Worm (Caenorhabditis elegans) whole organism, late embryonic: ENCODE data around the gene srsx-32.

ENCODE experiments used
- ceh-48 ChIP-seq: sonication (generic microtip); optimal IDR thresholded peaks from 2 replicates; lab custom pipeline; 2016; ENCODE audit warnings: missing genetic modification characterization, inconsistent platforms, missing compliant biosample characterization
- dve-1 ChIP-seq: sonication (generic microtip); optimal IDR thresholded peaks from 2 replicates; lab custom pipeline; 2017; ENCODE audit warnings: antibody characterized with exemption, mild to moderate bottlenecking, missing genetic modification characterization, missing compliant biosample characterization
- elt-2 ChIP-seq: sonication (generic microtip); optimal IDR thresholded peaks from 2 replicates; lab custom pipeline; 2016; ENCODE audit warnings: missing genetic modification reagents, missing genetic modification characterization, missing compliant biosample characterization
- gmeb-2 ChIP-seq: sonication (generic microtip); optimal IDR thresholded peaks from 2 replicates; lab custom pipeline; 2016; ENCODE audit warnings: missing genetic modification characterization, inconsistent platforms, missing compliant biosample characterization
- nhr-11 ChIP-seq: fragments of 150-350 bp; optimal IDR thresholded peaks from 2 replicates; lab custom pipeline; 2014; ENCODE audit warnings: missing biosample characterization, missing genetic modification characterization
- nhr-232 ChIP-seq: sonication (generic microtip); optimal IDR thresholded peaks from 2 replicates; lab custom pipeline; 2016; ENCODE audit warnings: missing genetic modification characterization, missing compliant biosample characterization
- odd-2 ChIP-seq: sonication (generic microtip); optimal IDR thresholded peaks from 2 replicates; lab custom pipeline; 2017; ENCODE audit warnings: antibody characterized with exemption, mild to moderate bottlenecking, missing genetic modification characterization, missing compliant biosample characterization
- pha-4 ChIP-seq: fragments of 150-350 bp; optimal IDR thresholded peaks from 2 replicates; lab custom pipeline; 2018; ENCODE audit warnings: missing biosample characterization, missing genetic modification reagents, missing genetic modification characterization
- ttx-3 ChIP-seq: sonication (generic microtip); optimal IDR thresholded peaks from 2 replicates; lab custom pipeline; 2016; ENCODE audit warnings: missing genetic modification reagents, missing genetic modification characterization, missing compliant biosample characterization
- zip-5 ChIP-seq: sonication (generic microtip); optimal IDR thresholded peaks from 2 replicates; lab custom pipeline; 2016; ENCODE audit warnings: missing genetic modification characterization, missing compliant biosample characterization

DNA sequence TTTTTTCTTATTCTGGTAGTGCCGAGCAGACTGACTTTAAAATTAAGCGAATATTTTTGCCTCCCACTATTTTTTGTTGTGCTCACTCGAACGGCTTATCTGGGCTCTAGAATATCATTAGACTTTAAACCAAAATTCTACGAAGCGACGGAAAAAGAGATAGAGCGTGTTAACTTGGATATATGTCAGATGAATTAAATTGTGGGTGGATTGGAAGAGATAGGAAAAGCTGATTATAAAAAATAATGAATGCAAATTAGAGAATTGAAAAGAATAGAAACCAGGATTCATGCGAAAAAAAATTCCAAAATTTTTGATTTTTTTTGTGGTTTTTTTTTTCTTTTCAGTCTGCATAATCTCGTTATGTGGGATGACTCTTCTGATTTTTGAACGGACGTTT is 4.6 kb downstream of the srsx-32 start, which contains the start of gene F20A1.4:
- TF ChIP-seq ceh-48 (tag; lab: Kevin White, UChicago) (no peak), nhr-11 (tag; lab: Kevin White, UChicago) (no peak), pha-4 (tag; lab: Kevin White, UChicago) (no peak), dve-1 (no peak), zip-5 (no peak), elt-2 (tag; lab: Kevin White, UChicago) (no peak), nhr-232 (tag; lab: Kevin White, UChicago) (no peak), odd-2 (tag; lab: Kevin White, UChicago) (no peak), ttx-3 (tag; lab: Kevin White, UChicago) (no peak), gmeb-2 (tag; lab: Kevin White, UChicago) (no peak)
